Worm (Caenorhabditis elegans) whole organism, L3 larva: Measurements from ENCODE around the gene srx-44.

ENCODE experiments used
- elt-2 ChIP-seq: sonication (generic microtip); optimal IDR thresholded peaks from 2 replicates; lab custom pipeline; 2016; ENCODE audit warnings: missing genetic modification reagents, mild to moderate bottlenecking, missing genetic modification characterization, missing compliant biosample characterization
- mdl-1 ChIP-seq: fragments of 150-350 bp; optimal IDR thresholded peaks from 2 replicates; lab custom pipeline; 2014; ENCODE audit warnings: missing biosample characterization, missing genetic modification characterization
- nhr-237 ChIP-seq: fragments of 150-350 bp; optimal IDR thresholded peaks from 2 replicates; lab custom pipeline; 2014; ENCODE audit warnings: missing biosample characterization, missing genetic modification characterization
- nhr-76 ChIP-seq: fragments of 150-350 bp; sonication (generic microtip); optimal IDR thresholded peaks from 5 replicates; lab custom pipeline; 2014; ENCODE audit warnings: missing biosample characterization, missing genetic modification characterization
- pqm-1 ChIP-seq: fragments of 150-350 bp; optimal IDR thresholded peaks from 2 replicates; lab custom pipeline; 2017; ENCODE audit warnings: missing biosample characterization, missing genetic modification characterization, inconsistent platforms
- zag-1 ChIP-seq: fragments of 150-350 bp; optimal IDR thresholded peaks from 2 replicates; lab custom pipeline; 2014; ENCODE audit warnings: missing biosample characterization, missing genetic modification characterization
- ztf-4 ChIP-seq: fragments of 150-350 bp; optimal IDR thresholded peaks from 2 replicates; lab custom pipeline; 2014; ENCODE audit warnings: missing biosample characterization, missing genetic modification characterization

ce11 chrV:16009564-16009963, 10.6 kb upstream of the srx-44 start, which contains the start of gene str-233:
- TF ChIP-seq nhr-76 (tag; lab: Kevin White, UChicago) (no peak), zag-1 (tag; lab: Kevin White, UChicago) (no peak), ztf-4 (tag; lab: Kevin White, UChicago) (no peak), pqm-1 (no peak), elt-2 (tag; lab: Kevin White, UChicago) (no peak), mdl-1 (tag; lab: Kevin White, UChicago) (no peak), nhr-237 (tag; lab: Kevin White, UChicago) (no peak)
